Worm (Caenorhabditis elegans): ENCODE data around the gene gst-3.

The gst-3 gene

ce11 chrIV:10128906-10129386 lies 11.1 kb downstream of the gst-3 start, which contains the start of the genes gtbp-1 and K08F4.3:
TSS of gene gtbp-1 (minus strand) at chrIV:10128956.
TSS of gene K08F4.3 (plus strand) at chrIV:10129257.
- TF ChIP-seq peb-1 (tag; optimal IDR thresholded peaks at IDR 0.05), result no peak
- no peak for TF ChIP-seq ztf-1 (GFP tag; conservative IDR thresholded peaks at IDR 0.05)
- TF ChIP-seq lin-13 (GFP tag; optimal IDR thresholded peaks at IDR 0.05), result peak; percentile 63
- TF ChIP-seq nhr-12 (tag; optimal IDR thresholded peaks at IDR 0.05), result no peak
- no peak for TF ChIP-seq nhr-11 (tag; optimal IDR thresholded peaks at IDR 0.05)
- TF ChIP-seq blmp-1 (tag; optimal IDR thresholded peaks at IDR 0.05; ENCODE audit: insufficient read depth), result no peak
- TF ChIP-seq C34F6.9 (tag; optimal IDR thresholded peaks at IDR 0.05), result peak; percentile 86
- TF ChIP-seq lin-11 (tag; optimal IDR thresholded peaks at IDR 0.05), result peak; percentile 84
- TF ChIP-seq nhr-237 (tag; optimal IDR thresholded peaks at IDR 0.05), result no peak
- peak; percentile 52 for TF ChIP-seq F13H6.1 (tag; optimal IDR thresholded peaks at IDR 0.05)
- no peak for TF ChIP-seq alr-1 (tag; optimal IDR thresholded peaks at IDR 0.05)
- peak; percentile 80 for TF ChIP-seq ZK546.5 (tag; optimal IDR thresholded peaks at IDR 0.05)
- TF ChIP-seq Y55F3AM.14 (GFP tag; optimal IDR thresholded peaks at IDR 0.05), result no peak
- TF ChIP-seq ztf-4 (tag; optimal IDR thresholded peaks at IDR 0.05), result no peak
- TF ChIP-seq skn-1 (tag; optimal IDR thresholded peaks at IDR 0.05), result no peak
- peak; percentile 10 for TF ChIP-seq snpc-4 (tag; optimal IDR thresholded peaks at IDR 0.05)
- no peak for TF ChIP-seq aly-2 (tag; optimal IDR thresholded peaks at IDR 0.05)
- no peak for TF ChIP-seq egl-27 (tag; optimal IDR thresholded peaks at IDR 0.05)
- peak; percentile 94 for TF ChIP-seq crh-2 (tag; optimal IDR thresholded peaks at IDR 0.05)
- no peak for TF ChIP-seq nhr-77 (tag; optimal IDR thresholded peaks at IDR 0.05)
- TF ChIP-seq nhr-10 (tag; optimal IDR thresholded peaks at IDR 0.05), result no peak
- TF ChIP-seq unc-39 (tag; optimal IDR thresholded peaks at IDR 0.05), result no peak
- TF ChIP-seq mab-5 (tag; optimal IDR thresholded peaks at IDR 0.05), result no peak
- TF ChIP-seq ceh-82 (tag; optimal IDR thresholded peaks at IDR 0.05), result no peak
- TF ChIP-seq nhr-23 (tag; optimal IDR thresholded peaks at IDR 0.05), result no peak
- no peak for TF ChIP-seq dmd-4 (tag; optimal IDR thresholded peaks at IDR 0.05)
- TF ChIP-seq lin-39 (tag; optimal IDR thresholded peaks at IDR 0.05), result no peak
- TF ChIP-seq mdl-1 (tag; optimal IDR thresholded peaks at IDR 0.05), result no peak
- TF ChIP-seq mbf-1 (tag; optimal IDR thresholded peaks at IDR 0.05), result no peak
- no peak for TF ChIP-seq ama-1 (optimal IDR thresholded peaks at IDR 0.05)
- no peak for TF ChIP-seq fos-1 (tag; optimal IDR thresholded peaks at IDR 0.05)
- TF ChIP-seq nhr-25 (tag; optimal IDR thresholded peaks at IDR 0.05), result no peak
- TF ChIP-seq R02D3.7 (tag; optimal IDR thresholded peaks at IDR 0.05), result no peak
- TF ChIP-seq nhr-6 (tag; optimal IDR thresholded peaks at IDR 0.05), result no peak
- no peak for TF ChIP-seq ceh-16 (tag; optimal IDR thresholded peaks at IDR 0.05)
- peak; percentile 20 for TF ChIP-seq zag-1 (tag; optimal IDR thresholded peaks at IDR 0.05)
- TF ChIP-seq sem-4 (tag; optimal IDR thresholded peaks at IDR 0.05), result peak; percentile 22
- TF ChIP-seq elt-1 (tag; optimal IDR thresholded peaks at IDR 0.05), result no peak
- peak; percentile 66 for TF ChIP-seq sma-3 (GFP tag; optimal IDR thresholded peaks at IDR 0.05)
- peak; percentile 16 to 90 for TF ChIP-seq lsy-2 (tag; optimal IDR thresholded peaks at IDR 0.05)
- TF ChIP-seq sma-9 (GFP tag; optimal IDR thresholded peaks at IDR 0.05), result peak; percentile 39
- TF ChIP-seq sma-9 (tag; optimal IDR thresholded peaks at IDR 0.05), result no peak
- peak; percentile 90 for TF ChIP-seq gmeb-1 (tag; optimal IDR thresholded peaks at IDR 0.05)
- no peak for TF ChIP-seq elt-3 (tag; optimal IDR thresholded peaks at IDR 0.05)
- TF ChIP-seq unc-55 (GFP tag; optimal IDR thresholded peaks at IDR 0.05), result peak; percentile 94
- TF ChIP-seq unc-62 (GFP tag; optimal IDR thresholded peaks at IDR 0.05), result no peak
- peak; percentile 90 for TF ChIP-seq nhr-129 (tag; optimal IDR thresholded peaks at IDR 0.05)
- TF ChIP-seq ztf-11 (tag; optimal IDR thresholded peaks at IDR 0.05), result no peak
- TF ChIP-seq nhr-21 (tag; optimal IDR thresholded peaks at IDR 0.05), result peak; percentile 2
